Fruit fly (Drosophila melanogaster) ovary, adult (tissue): Measurements from ENCODE around the gene CG12239.

Source experiments
- CG17801 ChIP-seq: fragments of 200-800 bp; optimal IDR thresholded peaks from 2 replicates; lab custom pipeline; 2019; ENCODE audit warnings: missing biosample characterization, mild to moderate bottlenecking, missing genetic modification characterization, moderate library complexity; ENCODE audit not compliant: partially characterized antibody

The CG12239 gene

DNA sequence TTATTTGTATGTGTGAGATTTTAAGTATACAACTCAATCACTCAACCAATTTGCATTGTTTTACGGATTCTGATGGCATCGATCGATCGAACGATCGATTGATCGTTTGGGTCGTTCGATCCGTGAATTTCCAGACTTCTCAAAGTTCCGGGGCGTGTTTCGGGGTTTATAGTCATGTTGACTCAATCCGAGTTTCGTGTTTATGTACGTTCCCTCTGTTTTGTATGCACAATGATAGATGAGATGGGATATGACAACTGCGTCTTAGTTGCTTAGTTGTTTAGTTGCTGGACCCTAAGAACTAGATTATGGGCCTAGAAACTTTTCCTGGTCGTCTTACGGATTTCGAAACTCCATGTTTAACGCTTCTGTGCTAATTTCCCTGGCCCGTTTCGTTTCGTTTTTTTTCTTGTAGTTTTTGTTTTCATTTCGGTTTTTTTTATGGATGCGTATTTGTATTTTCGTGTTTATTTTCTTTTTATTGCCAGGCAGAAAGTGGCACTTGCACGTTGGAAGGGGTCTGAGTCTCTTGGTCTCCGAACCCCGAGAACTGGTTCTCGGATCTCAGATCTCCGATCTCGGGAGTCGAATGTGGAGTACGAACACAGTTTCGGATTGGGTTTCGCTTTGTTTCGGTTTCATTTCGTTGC lies 23.2 kb upstream of the CG12239 start:
- no peak for TF ChIP-seq CG17801 (GFP tag; lab: Kevin White, UChicago)

DNA sequence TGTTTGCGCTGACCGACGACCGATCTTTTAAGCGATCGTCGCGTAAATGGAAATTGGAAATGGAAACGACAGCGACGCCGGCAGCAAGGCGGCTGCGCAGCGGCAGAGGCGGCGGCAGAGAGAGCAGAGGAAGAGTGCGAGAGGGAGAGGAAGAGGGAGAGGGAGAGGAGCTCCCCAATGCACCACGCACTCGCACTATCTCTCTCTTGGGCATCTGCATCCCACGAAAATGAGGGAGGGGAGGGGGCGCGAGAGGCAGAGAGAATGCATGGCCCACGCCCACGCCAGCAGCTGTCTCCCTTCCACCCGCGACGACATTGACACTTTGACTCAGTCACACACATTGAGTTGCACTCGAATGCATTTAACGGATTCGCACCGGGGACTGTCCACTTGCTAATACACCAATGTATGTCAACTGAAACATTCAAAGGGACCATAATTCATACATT lies 21.2 kb upstream of the CG12239 start, which contains the start of gene CG3097:
Gene CG3097 (minus strand): TSS at position 51 of the 452 bp plus-strand sequence.
- TF ChIP-seq CG17801 (GFP tag; lab: Kevin White, UChicago): no peak

DNA sequence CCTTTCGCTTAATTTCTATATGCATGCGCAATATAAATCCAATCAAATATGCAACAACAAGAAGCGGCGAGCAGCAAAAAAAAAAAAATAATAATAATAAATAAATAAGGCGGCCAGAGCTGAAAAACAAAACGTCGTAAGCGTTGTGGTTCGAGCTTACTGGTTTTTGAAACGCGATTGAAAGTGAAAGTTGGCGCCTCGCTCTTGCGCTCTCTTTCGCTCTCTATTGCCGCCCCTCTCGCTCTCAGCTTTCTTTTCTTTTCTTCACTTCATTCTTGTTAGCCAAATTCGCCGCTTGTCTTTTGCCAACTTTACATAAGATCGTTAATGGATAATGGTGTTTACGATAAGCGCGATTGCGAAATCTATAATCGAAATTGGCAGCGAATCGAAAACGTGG lies 19.5 kb upstream of the CG12239 start:
- no peak for TF ChIP-seq CG17801 (GFP tag; lab: Kevin White, UChicago)

DNA sequence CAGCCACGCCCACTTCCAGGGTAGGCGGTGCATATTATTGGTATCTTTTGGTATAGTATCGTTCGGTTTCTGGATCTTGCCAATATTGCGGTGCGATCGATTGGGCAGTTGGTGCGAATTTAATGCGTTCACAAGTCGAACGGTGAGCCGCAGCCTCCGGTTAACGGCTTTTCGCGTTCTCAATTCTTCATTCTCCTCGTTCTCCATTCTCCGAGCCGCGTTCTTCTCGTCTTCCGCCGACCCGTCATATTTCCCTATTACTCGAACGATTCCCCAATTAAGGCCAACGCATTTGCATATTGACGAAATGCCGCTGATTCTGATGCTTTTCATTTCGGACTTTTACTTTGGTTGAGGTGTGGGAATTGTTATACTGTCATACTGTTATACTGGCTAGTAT lies 15.4 kb upstream of the CG12239 start, which contains the start of gene CG42264:
Gene CG42264 (minus strand): TSS at position 101 of the 400 bp plus-strand sequence.
- TF ChIP-seq CG17801 (GFP tag; lab: Kevin White, UChicago): no peak

DNA sequence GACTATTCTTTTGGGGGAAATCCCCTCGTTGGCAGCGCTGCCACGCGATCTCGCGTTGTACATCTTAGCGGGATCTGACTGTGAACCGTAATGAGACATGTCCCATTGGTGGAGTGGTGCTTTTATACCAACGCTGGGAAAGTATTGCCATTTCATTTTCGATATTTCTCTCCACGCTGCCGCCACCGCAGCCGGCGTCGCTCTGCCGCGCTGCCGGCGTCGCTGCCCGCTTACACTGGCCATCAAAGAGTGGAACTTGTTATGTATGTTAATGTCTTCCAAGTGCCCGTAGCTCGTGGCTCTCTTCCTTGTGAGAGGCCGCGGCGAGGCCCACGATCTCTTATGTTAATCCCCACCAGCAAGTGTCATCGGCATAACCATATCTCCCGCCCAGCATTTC lies 10.4 kb upstream of the CG12239 start, which contains the start of gene CG3108:
Gene CG3108 (minus strand): TSS at position 101 of the 400 bp plus-strand sequence.
- TF ChIP-seq CG17801 (GFP tag; lab: Kevin White, UChicago): no peak

DNA sequence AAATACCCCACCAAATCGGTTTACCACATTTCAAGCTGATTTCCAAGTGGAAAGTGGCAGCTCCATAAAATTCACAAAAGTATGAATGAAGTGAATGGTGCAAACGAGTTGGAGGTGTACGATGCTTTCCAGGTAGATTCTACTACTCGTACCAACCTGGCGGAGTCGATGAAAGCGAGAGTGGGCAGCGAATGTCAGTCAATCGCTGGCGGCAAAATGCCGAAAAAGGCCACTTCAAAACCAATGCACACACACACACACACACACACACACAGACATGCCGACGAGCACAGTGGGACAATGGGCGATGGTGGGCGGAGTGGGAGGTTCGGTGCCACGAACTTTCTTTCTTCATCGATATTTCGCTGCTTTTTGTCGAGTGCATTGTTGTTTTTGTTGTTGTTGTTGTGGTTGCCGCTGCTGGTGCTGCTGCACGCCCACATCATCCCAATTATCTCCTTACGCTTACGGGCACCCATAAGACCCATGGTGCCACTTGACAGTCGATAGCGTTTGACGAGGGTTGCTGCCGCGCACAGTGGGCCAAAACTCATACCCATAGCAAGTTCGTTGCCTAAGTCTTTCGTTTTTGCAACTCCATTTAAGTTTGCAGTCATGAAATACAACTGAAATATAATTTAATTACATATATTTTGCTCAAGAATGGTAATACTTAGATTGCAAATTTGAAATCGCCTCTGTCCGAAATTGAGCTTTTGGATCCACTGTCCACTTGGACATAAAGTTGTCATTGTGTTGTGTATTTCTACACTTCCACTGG lies 8.5 kb upstream of the CG12239 start:
- no peak for TF ChIP-seq CG17801 (GFP tag; lab: Kevin White, UChicago)

DNA sequence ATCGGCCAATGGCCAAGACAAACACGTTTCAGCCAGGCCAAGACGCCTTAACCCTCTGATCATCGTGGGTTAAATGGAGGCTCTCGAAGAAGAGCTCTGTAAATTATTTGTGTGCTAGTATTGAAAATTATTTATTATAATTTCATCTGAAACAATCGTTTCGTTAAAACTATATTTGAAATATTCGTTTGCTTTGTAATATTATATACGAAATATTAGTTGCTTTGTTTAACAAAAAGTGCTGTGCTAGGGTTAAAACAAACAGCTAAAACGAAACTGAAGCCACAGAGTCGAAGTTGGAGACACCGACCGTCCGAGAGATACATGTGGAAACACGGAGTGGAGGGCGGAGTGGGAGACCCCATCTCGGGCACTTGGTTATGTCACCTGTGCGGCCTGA lies 5.4 kb upstream of the CG12239 start:
- no peak for TF ChIP-seq CG17801 (GFP tag; lab: Kevin White, UChicago)

DNA sequence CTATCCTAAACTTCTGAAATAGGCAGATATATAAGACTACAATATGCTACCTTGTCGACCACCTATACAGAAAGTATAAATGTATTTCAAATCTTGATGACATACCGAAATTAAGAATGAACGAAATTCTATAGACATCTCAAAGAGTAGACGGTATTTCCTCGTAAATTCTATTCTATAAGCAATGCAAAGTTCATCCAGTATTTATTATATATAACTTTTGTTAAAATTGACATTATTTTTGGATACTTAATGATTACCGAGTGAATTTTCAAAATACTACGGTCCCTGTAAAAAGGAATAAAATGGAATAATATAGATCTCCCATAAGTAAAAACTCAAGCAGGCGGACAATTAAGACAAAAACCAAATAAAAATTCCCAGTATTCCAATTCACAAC lies 2.8 kb upstream of the CG12239 start, which contains the start of gene CG15767:
Gene CG15767 (plus strand): TSS at position 301 of the 400 bp plus-strand sequence.
- no peak for TF ChIP-seq CG17801 (GFP tag; lab: Kevin White, UChicago)

DNA sequence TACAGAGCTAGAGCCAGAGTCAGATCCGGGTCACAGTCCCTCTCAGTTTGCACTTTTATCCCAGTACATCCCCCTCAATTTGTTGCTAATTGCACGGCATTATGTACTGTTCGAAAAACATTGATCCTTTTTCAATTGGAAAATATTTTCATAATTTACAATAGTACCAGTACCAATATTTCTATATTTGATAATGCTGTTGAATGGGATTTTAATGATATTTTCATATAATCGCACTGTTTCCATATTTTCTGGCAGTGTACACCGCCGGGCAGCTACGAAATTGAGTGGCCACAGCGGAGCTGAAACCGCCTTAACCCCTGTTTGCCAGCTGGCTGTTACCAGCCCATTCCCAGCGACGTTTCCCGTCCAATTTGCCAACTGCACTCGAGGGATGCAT lies 8.7 kb downstream of the CG12239 start:
- no peak for TF ChIP-seq CG17801 (GFP tag; lab: Kevin White, UChicago)

DNA sequence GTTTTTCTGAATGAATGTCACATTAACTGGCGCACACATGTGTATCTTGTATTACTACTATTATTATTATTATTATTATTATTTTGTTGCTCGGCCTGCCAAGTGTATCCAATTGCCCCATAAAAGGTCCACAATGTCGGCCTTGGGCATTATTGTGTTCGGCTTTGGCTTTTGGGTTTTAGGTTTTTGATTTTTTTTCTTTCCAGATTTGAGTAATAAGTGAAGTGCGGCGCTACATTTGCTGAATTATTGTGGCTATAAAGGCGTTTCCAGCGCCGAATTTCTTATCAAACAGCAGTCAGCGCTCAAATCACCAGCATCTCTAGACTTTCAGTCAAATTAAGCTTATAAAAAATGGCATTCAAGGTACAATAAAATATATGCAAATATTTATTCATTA lies 12.4 kb downstream of the CG12239 start, which contains the start of gene Cpr5C:
Gene Cpr5C (plus strand): TSS at position 301 of the 400 bp plus-strand sequence.
- TF ChIP-seq CG17801 (GFP tag; lab: Kevin White, UChicago): no peak

DNA sequence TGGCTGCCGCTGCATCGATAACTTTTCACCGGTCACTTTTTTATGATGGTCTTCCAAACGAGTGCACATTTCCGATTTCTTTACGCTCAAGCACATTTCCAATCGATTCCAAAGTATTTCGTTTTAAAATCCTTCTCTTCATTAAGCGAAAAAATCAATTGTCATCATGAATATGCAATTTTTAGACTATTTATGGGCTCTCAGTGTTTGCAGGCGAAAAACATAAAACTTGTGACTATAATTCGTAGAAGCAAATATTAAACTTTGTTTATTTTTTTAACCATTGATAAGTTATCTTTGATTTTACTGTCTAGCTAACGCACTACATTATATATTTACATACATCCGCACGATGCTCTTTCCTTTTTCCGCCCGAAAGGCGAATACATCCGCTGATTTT lies 16.7 kb downstream of the CG12239 start, which contains the start of gene Prosbeta2R1:
Gene Prosbeta2R1 (plus strand): TSS at position 301 of the 400 bp plus-strand sequence.
- no peak for TF ChIP-seq CG17801 (GFP tag; lab: Kevin White, UChicago)

DNA sequence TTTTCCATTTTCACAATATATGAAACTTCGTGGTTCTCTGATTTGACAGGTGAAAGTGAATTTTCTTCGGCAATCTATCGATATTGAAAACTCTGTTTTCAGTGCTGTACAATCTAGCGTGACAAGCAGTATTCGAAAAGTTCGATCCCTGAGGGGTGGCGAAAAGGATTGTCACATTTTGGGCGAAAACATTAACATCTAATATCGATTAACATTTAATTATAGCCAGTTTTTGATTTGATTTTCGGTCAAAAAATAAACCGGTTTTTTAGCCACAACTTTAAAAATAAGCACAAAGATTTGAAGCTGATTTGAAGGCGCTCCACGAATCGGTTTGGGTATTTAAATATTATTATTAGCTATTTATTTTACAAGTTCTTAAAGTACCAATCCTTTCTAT lies 20.9 kb downstream of the CG12239 start, which contains the start of gene CG44329:
Gene CG44329 (minus strand): TSS at position 101 of the 400 bp plus-strand sequence.
- TF ChIP-seq CG17801 (GFP tag; lab: Kevin White, UChicago): no peak

DNA sequence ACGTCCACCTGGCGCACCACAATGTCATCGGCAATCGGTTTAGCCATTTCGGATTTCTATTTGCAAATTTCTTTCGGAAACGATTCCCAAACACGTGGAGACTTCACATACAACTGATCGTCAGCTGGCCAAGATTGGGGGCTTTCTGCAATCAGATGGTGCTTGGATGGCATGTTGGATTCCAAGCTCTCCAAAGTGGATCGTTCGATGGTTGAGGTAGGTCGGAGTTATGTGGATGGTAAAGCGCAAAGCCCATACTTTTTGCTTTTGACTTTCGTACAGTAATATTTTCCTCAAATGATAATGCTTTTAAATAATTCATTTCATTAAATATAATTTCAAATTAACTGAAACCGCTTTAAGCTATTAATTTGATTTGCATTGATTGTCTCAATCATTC lies 23.8 kb downstream of the CG12239 start, which contains the start of gene AgmNAT:
Gene AgmNAT (minus strand): TSS at position 101 of the 400 bp plus-strand sequence.
- TF ChIP-seq CG17801 (GFP tag; lab: Kevin White, UChicago): no peak

DNA sequence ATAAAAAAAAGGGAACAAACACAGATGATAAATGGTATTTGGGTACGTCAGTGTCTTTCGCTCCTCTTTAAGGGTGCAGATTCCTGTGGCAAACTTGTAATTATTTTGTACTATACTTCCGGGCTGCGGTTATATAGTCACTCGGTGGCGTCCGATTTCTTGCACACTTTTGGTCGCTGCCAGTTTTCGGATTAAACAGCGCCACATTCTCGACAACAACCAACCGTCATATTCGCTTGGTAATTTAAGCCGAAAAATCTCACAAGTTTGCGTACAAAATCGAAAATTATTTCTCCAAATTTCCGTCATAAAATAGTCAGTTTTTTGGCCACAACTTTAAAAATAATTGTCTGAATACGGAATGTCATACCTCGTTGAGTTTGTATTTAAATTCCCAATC lies 25.3 kb downstream of the CG12239 start:
- TF ChIP-seq CG17801 (GFP tag; lab: Kevin White, UChicago): no peak

DNA sequence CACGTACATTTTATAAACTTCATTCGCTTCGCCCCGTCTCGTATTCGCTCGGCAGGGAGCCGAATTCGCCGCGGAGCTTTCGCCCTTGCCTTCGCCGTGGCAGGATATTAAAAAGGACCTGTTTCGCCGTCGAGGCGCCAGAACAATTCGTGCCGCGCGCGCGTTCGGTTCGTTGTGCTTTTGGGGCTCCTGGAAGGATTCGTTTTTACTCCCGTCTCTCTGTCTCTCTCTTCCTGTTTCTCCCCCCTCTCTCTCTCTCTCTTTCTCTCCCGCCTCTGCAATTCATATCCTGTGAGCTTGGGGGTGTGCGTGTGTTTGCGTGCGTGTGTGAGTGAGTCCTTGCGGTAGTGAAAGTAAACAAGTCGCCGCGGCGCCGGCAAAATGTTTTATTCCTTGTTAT lies 26.5 kb downstream of the CG12239 start, which contains the start of gene CG15765:
Gene CG15765 (plus strand): TSS at position 132 of the 400 bp plus-strand sequence.
- no peak for TF ChIP-seq CG17801 (GFP tag; lab: Kevin White, UChicago)
